Fruit fly (Drosophila melanogaster) whole organism, pupa: Measurements from ENCODE around the gene Trs23.

ENCODE experiments used
- CG4496 ChIP-seq: fragments of 200-800 bp; sonication (Bioruptor generic); IDR thresholded peaks from 3 replicates; pipeline ENCODE4 v1.3.6; 2022; ENCODE audit warnings: missing biosample characterization, missing genetic modification characterization
- CG9948 ChIP-seq: fragments of 200-800 bp; sonication (Bioruptor generic); optimal IDR thresholded peaks from 2 replicates; lab custom pipeline; 2018; ENCODE audit warnings: missing biosample characterization, mild to moderate bottlenecking, missing genetic modification characterization, moderate library complexity
- EcR ChIP-seq: fragments of 200-800 bp; sonication (Bioruptor generic); optimal IDR thresholded peaks from 3 replicates; lab custom pipeline; 2019; ENCODE audit warnings: missing biosample characterization, missing genetic modification characterization, mild to moderate bottlenecking, moderate library complexity, missing genetic modification reagents
- Ets98B ChIP-seq: fragments of 200-800 bp; sonication (Bioruptor generic); IDR thresholded peaks from 2 replicates; pipeline ENCODE4 v1.3.6; 2022; ENCODE audit warnings: missing biosample characterization, missing genetic modification characterization
- Pif1A ChIP-seq: fragments of 200-800 bp; sonication (Bioruptor generic); optimal IDR thresholded peaks from 3 replicates; lab custom pipeline; 2016; ENCODE audit warnings: missing biosample characterization, missing genetic modification characterization
- Snoo ChIP-seq: fragments of 200-800 bp; sonication (Bioruptor generic); optimal IDR thresholded peaks from 3 replicates; lab custom pipeline; 2017; ENCODE audit warnings: missing biosample characterization, mild to moderate bottlenecking, missing genetic modification characterization, inconsistent platforms
- fd96Ca ChIP-seq: fragments of 200-800 bp; sonication (Bioruptor generic); IDR thresholded peaks from 3 replicates; pipeline ENCODE4 v1.3.6; 2022; ENCODE audit warnings: missing biosample characterization, missing genetic modification characterization
- gl ChIP-seq: fragments of 200-800 bp; sonication (Bioruptor generic); optimal IDR thresholded peaks from 2 replicates; lab custom pipeline; 2018; ENCODE audit warnings: missing biosample characterization, mild to moderate bottlenecking, missing genetic modification characterization

- TF ChIP-seq CG9948 (tag; lab: Kevin White, UChicago) (no peak), EcR (no peak), CG4496 (no peak), Ets98B (GFP tag; lab: Robert Waterston, UW) (no peak), Snoo (no peak), fd96Ca (GFP tag; lab: Robert Waterston, UW) (no peak), gl (tag; lab: Kevin White, UChicago) (no peak), Pif1A (GFP tag; lab: Kevin White, UChicago) (no peak)
Observed at dm6 chr2L:8734998-8735397, 49.0 kb downstream of the Trs23 start.
